Fruit fly (Drosophila melanogaster) whole organism, prepupa: ENCODE data around the gene TrxT.

Source experiments
- CG32006 ChIP-seq: fragments of 200-800 bp; sonication (Bioruptor generic); optimal IDR thresholded peaks from 3 replicates; lab custom pipeline; 2017; ENCODE audit warnings: missing biosample characterization, mild to moderate bottlenecking, missing genetic modification characterization
- CG6808 ChIP-seq: fragments of 200-800 bp; sonication (Bioruptor generic); optimal IDR thresholded peaks from 3 replicates; lab custom pipeline; 2017; ENCODE audit warnings: missing biosample characterization, missing genetic modification characterization, mild to moderate bottlenecking, moderate library complexity, missing genetic modification reagents
- CG6854 ChIP-seq: fragments of 200-800 bp; sonication (Bioruptor generic); optimal IDR thresholded peaks from 2 replicates; lab custom pipeline; 2017; ENCODE audit warnings: missing biosample characterization, mild to moderate bottlenecking, missing genetic modification characterization
- CG8632 ChIP-seq: fragments of 200-800 bp; sonication (Bioruptor generic); optimal IDR thresholded peaks from 3 replicates; lab custom pipeline; 2016; ENCODE audit warnings: missing biosample characterization, missing genetic modification characterization
- Eip78C ChIP-seq: fragments of 200-800 bp; sonication (Bioruptor generic); peaks from one replicate; lab custom pipeline; 2016; ENCODE audit warnings: missing biosample characterization, missing genetic modification characterization
- Lpt ChIP-seq: fragments of 200-800 bp; sonication (Bioruptor generic); optimal IDR thresholded peaks from 3 replicates; lab custom pipeline; 2016; ENCODE audit warnings: missing biosample characterization, missing genetic modification characterization
- acj6 ChIP-seq: fragments of 200-800 bp; sonication (Bioruptor generic); optimal IDR thresholded peaks from 3 replicates; lab custom pipeline; 2016; ENCODE audit warnings: missing biosample characterization, missing genetic modification characterization
- eg ChIP-seq: fragments of 200-800 bp; sonication (Bioruptor generic); IDR thresholded peaks from 3 replicates; pipeline ENCODE4 v1.3.6; 2022; ENCODE audit warnings: missing biosample characterization, missing genetic modification characterization
- fd85E ChIP-seq: fragments of 200-800 bp; sonication (Bioruptor generic); optimal IDR thresholded peaks from 3 replicates; lab custom pipeline; 2016; ENCODE audit warnings: missing biosample characterization, missing genetic modification characterization
- lz ChIP-seq: fragments of 200-800 bp; sonication (Bioruptor generic); optimal IDR thresholded peaks from 3 replicates; lab custom pipeline; 2016; ENCODE audit warnings: missing biosample characterization, missing genetic modification characterization
- ss ChIP-seq, 2 experiments: fragments of 200-800 bp; sonication (Bioruptor generic); optimal IDR thresholded peaks; 2 replicates in 1 of 2; 3 replicates in 1 of 2; lab custom pipeline; 2017 to 2018; ENCODE audit warnings: mild to moderate bottlenecking in 2 of 2, missing biosample characterization in 2 of 2, missing genetic modification characterization in 2 of 2, moderate library complexity in 1 of 2

dm6 chrX:5285835-5286234, 25.9 kb downstream of the TrxT start:
- TF ChIP-seq ss (GFP tag; optimal IDR thresholded peaks at IDR 0.05; lab: Kevin White, UChicago), result no peak
- no peak for TF ChIP-seq fd85E (GFP tag; lab: Kevin White, UChicago)
- no peak for TF ChIP-seq CG32006 (GFP tag; lab: Kevin White, UChicago)
- no peak for TF ChIP-seq acj6 (GFP tag; lab: Kevin White, UChicago)
- TF ChIP-seq CG6808, result no peak
- no peak for TF ChIP-seq CG6854 (GFP tag; lab: Kevin White, UChicago)
- no peak for TF ChIP-seq Lpt
- TF ChIP-seq Eip78C (GFP tag; lab: Kevin White, UChicago), result no peak
- no peak for TF ChIP-seq lz (GFP tag; lab: Kevin White, UChicago)
- TF ChIP-seq eg (GFP tag; lab: Robert Waterston, UW), result no peak
- TF ChIP-seq CG8632 (GFP tag; lab: Kevin White, UChicago), result no peak
